Worm (Caenorhabditis elegans) whole organism, late embryonic: ENCODE results near the gene T22B2.5.

ENCODE experiments used
- ama-1 ChIP-seq: fragments of 150-350 bp; optimal IDR thresholded peaks from 2 replicates; lab custom pipeline; 2014
- fkh-10 ChIP-seq: fragments of 150-350 bp; optimal IDR thresholded peaks from 2 replicates; lab custom pipeline; 2014; ENCODE audit warnings: missing biosample characterization, missing genetic modification reagents, missing genetic modification characterization

- no peak for TF ChIP-seq fkh-10
- TF ChIP-seq ama-1 (lab: Kevin White, UChicago) = no peak
Observed at ce11 chrX:3887595-3887994, 23.6 kb downstream of the T22B2.5 start.
